Fruit fly (Drosophila melanogaster): ENCODE results near the gene CG14573.

CG14573 gene

dm6 chr3L:21728616-21729047, 5.3 kb upstream of the CG14573 start, which contains the start of the genes CG11247 and Polr2H (continued):
- peak; percentile 87 for TF ChIP-seq NfI (GFP tag; optimal IDR thresholded peaks at IDR 0.05)
- peak; percentile 94 for TF ChIP-seq CG12942 (GFP tag; optimal IDR thresholded peaks at IDR 0.05)
- no peak for TF ChIP-seq ac (GFP tag; optimal IDR thresholded peaks at IDR 0.05)
- peak; percentile 91 for TF ChIP-seq CG12155 (GFP tag; optimal IDR thresholded peaks at IDR 0.05)
- peak; percentile 85 for TF ChIP-seq CG18476 (GFP tag; optimal IDR thresholded peaks at IDR 0.05)
- no peak for TF ChIP-seq CG1832 (GFP tag; optimal IDR thresholded peaks at IDR 0.05)
- TF ChIP-seq hb (GFP tag; IDR thresholded peaks at IDR 0.05; ENCODE audit: partially characterized antibody) = peak; percentile 67; the same call in 2 of the 3 replicates
- TF ChIP-seq HHEX (GFP tag; optimal IDR thresholded peaks at IDR 0.05) = peak; percentile 71
- peak; percentile 97 for TF ChIP-seq lilli (GFP tag; optimal IDR thresholded peaks at IDR 0.05)
- peak; percentile 32 for TF ChIP-seq TFAM (GFP tag; optimal IDR thresholded peaks at IDR 0.05)
- peak; percentile 92 for TF ChIP-seq CG4424 (GFP tag; optimal IDR thresholded peaks at IDR 0.05)
- TF ChIP-seq CG4854 (GFP tag; optimal IDR thresholded peaks at IDR 0.05) = peak; percentile 83
- peak; percentile 67 for TF ChIP-seq Adf1 (GFP tag; IDR thresholded peaks at IDR 0.05)
- peak; percentile 72 for TF ChIP-seq CG6654 (GFP tag; optimal IDR thresholded peaks at IDR 0.05)
- TF ChIP-seq CG7786 (GFP tag; optimal IDR thresholded peaks at IDR 0.05) = peak; percentile 95
- peak; percentile 79 for TF ChIP-seq Meics (GFP tag; optimal IDR thresholded peaks at IDR 0.05)
- peak; percentile 72 for TF ChIP-seq Mes4 (GFP tag; optimal IDR thresholded peaks at IDR 0.05)
- peak; percentile 79 for TF ChIP-seq Opbp (GFP tag; IDR thresholded peaks at IDR 0.05; ENCODE audit: partially characterized antibody)
- TF ChIP-seq nerfin-1 (tag; optimal IDR thresholded peaks at IDR 0.05) = peak; percentile 78
- peak; percentile 58; the same call in 1 of the 3 replicates for TF ChIP-seq zen2 (GFP tag; IDR thresholded peaks at IDR 0.05; ENCODE audit: partially characterized antibody)
- TF ChIP-seq CG4617 (GFP tag; optimal IDR thresholded peaks at IDR 0.05; ENCODE audit: borderline replicate concordance) = peak; percentile 99
- peak; percentile 96 for TF ChIP-seq CG1603 (tag; optimal IDR thresholded peaks at IDR 0.05)
- TF ChIP-seq fu2 (GFP tag; optimal IDR thresholded peaks at IDR 0.05) = peak; percentile 95
- TF ChIP-seq dati (GFP tag; IDR thresholded peaks at IDR 0.05) = peak; percentile 64; the same call in 1 of the 2 replicates
- peak; percentile 73 for TF ChIP-seq CG10543 (GFP tag; optimal IDR thresholded peaks at IDR 0.05)
- peak; percentile 65 for TF ChIP-seq CG10321 (GFP tag; IDR thresholded peaks at IDR 0.05)
- peak; percentile 48 for TF ChIP-seq scrt (GFP tag; optimal IDR thresholded peaks at IDR 0.05)
- TF ChIP-seq luna (GFP tag; optimal IDR thresholded peaks at IDR 0.05) = peak; percentile 84
- TF ChIP-seq maf-S (GFP tag; optimal IDR thresholded peaks at IDR 0.05) = peak; percentile 93
- TF ChIP-seq Ets97D (GFP tag; optimal IDR thresholded peaks at IDR 0.05) = peak; percentile 88
- peak; percentile 86 for TF ChIP-seq HLH3B (GFP tag; IDR thresholded peaks at IDR 0.05)
- TF ChIP-seq CG10147 (GFP tag; optimal IDR thresholded peaks at IDR 0.05) = peak; percentile 68
- TF ChIP-seq cwo (GFP tag; optimal IDR thresholded peaks at IDR 0.05) = peak; percentile 40
- peak in 1 of 2 experiments; percentile 77 for TF ChIP-seq eve (GFP tag; optimal IDR thresholded peaks at IDR 0.05)
- TF ChIP-seq row (GFP tag; IDR thresholded peaks at IDR 0.05) = peak; percentile 99
- peak; percentile 94 for TF ChIP-seq dysf (GFP tag; IDR thresholded peaks at IDR 0.05)
- TF ChIP-seq Asciz (GFP tag; optimal IDR thresholded peaks at IDR 0.05) = no peak
- peak; percentile 90 for TF ChIP-seq CG7357 (GFP tag; IDR thresholded peaks at IDR 0.05)
- TF ChIP-seq aop (GFP tag; IDR thresholded peaks at IDR 0.05) = peak; percentile 11; the same call in 1 of the 2 replicates
- TF ChIP-seq MTF-1 (GFP tag; optimal IDR thresholded peaks at IDR 0.05; ENCODE audit: borderline replicate concordance) = no peak
- TF ChIP-seq CG10267 (tag; optimal IDR thresholded peaks at IDR 0.05) = peak; percentile 88
- TF ChIP-seq toy (GFP tag; IDR thresholded peaks at IDR 0.05) = peak; percentile 79; the same call in 1 of the 2 replicates
- TF ChIP-seq CG13296 (GFP tag; optimal IDR thresholded peaks at IDR 0.05) = peak; percentile 60
- TF ChIP-seq pb (GFP tag; optimal IDR thresholded peaks at IDR 0.05) = peak; percentile 86
- peak; percentile 10; the same call in 1 of the 2 replicates for TF ChIP-seq tna (GFP tag; IDR thresholded peaks at IDR 0.05; ENCODE audit: partially characterized antibody)
- peak; percentile 90 for TF ChIP-seq croc (GFP tag; conservative IDR thresholded peaks at IDR 0.05)
- peak; percentile 98 for TF ChIP-seq sens (GFP tag)
- TF ChIP-seq NFAT (GFP tag; IDR thresholded peaks at IDR 0.05) = peak; percentile 91
- TF ChIP-seq CG9727 (GFP tag; optimal IDR thresholded peaks at IDR 0.05) = peak; percentile 83
- peak; percentile 90 for TF ChIP-seq CG9797 (GFP tag; optimal IDR thresholded peaks at IDR 0.05)
